Fruit fly (Drosophila melanogaster) whole organism, wandering third instar larva: ENCODE measurements around the gene trol.

Experiments
- CrebA ChIP-seq: fragments of 200-800 bp; sonication (Bioruptor generic); optimal IDR thresholded peaks from 2 replicates; lab custom pipeline; 2016; ENCODE audit warnings: missing biosample characterization, mild to moderate bottlenecking, missing genetic modification characterization, borderline replicate concordance
- HLH106 ChIP-seq: fragments of 200-800 bp; optimal IDR thresholded peaks from 3 replicates; lab custom pipeline; 2019; ENCODE audit warnings: missing biosample characterization, mild to moderate bottlenecking, missing genetic modification characterization, moderate library complexity
- Hr83 ChIP-seq: fragments of 200-300 bp; sonication (Bioruptor generic); optimal IDR thresholded peaks from 2 replicates; lab custom pipeline; 2016; ENCODE audit warnings: missing biosample characterization, mild to moderate bottlenecking, missing genetic modification characterization, moderate library complexity; ENCODE audit not compliant: poor library complexity, severe bottlenecking
- Jra ChIP-seq: sonication (Bioruptor generic); optimal IDR thresholded peaks from 2 replicates; lab custom pipeline; 2016; ENCODE audit warnings: missing biosample characterization, missing genetic modification characterization
- OdsH ChIP-seq: fragments of 200-800 bp; sonication (Bioruptor generic); optimal IDR thresholded peaks from 2 replicates; lab custom pipeline; 2016; ENCODE audit warnings: missing biosample characterization, mild to moderate bottlenecking, missing genetic modification characterization
- dl ChIP-seq, 2 experiments: fragments of 175-275, 200-275 bp in 1 of 2; fragments of 200-275 bp in 1 of 2; sonication (Bioruptor generic); optimal IDR thresholded peaks; lab custom pipeline; 2018; ENCODE audit warnings: mild to moderate bottlenecking in 2 of 2, missing biosample characterization in 2 of 2, missing genetic modification characterization in 2 of 2, moderate library complexity in 2 of 2; ENCODE audit not compliant: partially characterized antibody in 2 of 2, insufficient read depth in 1 of 2
- foxo ChIP-seq, 2 experiments: fragments of 200-800 bp; sonication (Bioruptor generic); optimal IDR thresholded peaks; 2 replicates in 1 of 2; 3 replicates in 1 of 2; lab custom pipeline; 2016 to 2017; ENCODE audit warnings: missing biosample characterization in 2 of 2, missing genetic modification characterization in 2 of 2
- fru ChIP-seq: fragments of 200-800 bp; sonication (Bioruptor generic); optimal IDR thresholded peaks from 3 replicates; lab custom pipeline; 2016; ENCODE audit warnings: missing biosample characterization, mild to moderate bottlenecking, missing genetic modification characterization

DNA sequence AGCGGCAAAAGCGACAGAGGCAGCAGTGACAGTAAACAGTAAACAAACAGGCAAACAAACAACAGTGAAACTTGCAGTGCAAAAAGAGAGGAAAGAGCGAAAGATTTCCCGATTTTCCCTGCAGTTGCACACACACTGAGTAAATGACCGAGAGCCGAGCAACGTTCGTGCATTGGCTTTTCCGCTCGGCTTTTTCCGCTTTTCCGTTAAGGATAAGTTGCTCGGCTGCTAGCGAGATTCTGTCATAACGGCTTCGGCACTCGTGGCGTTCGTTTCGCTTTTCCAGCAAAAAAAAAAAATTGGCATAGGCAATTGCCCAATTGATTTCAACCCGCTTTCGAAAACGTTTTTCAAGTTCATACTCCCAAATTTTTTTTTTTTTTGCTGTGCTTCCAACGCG is 8.6 kb upstream of the trol start:
- TF ChIP-seq HLH106 (no peak), Hr83 (GFP tag; lab: Kevin White, UChicago) (no peak), fru (GFP tag; lab: Kevin White, UChicago) (no peak), CrebA (GFP tag; lab: Kevin White, UChicago) (no peak), foxo (GFP tag; optimal IDR thresholded peaks at IDR 0.05; lab: Kevin White, UChicago) (no peak), dl (GFP tag; optimal IDR thresholded peaks at IDR 0.05; lab: Kevin White, UChicago; ENCODE audit: insufficient read depth in 1 of 2, partially characterized antibody in 2 of 2) (no peak), Jra (GFP tag; lab: Kevin White, UChicago) (no peak), OdsH (GFP tag; lab: Kevin White, UChicago) (no peak)
